Worm (Caenorhabditis elegans) whole organism, L1 larva: ENCODE measurements around the gene fig-1.

Experiments
- Y116A8C.19 ChIP-seq: sonication (generic microtip); optimal IDR thresholded peaks from 2 replicates; lab custom pipeline; 2016; ENCODE audit warnings: missing compliant biosample characterization, missing genetic modification characterization, borderline replicate concordance
- aly-2 ChIP-seq: fragments of 150-350 bp; optimal IDR thresholded peaks from 2 replicates; lab custom pipeline; 2014; ENCODE audit warnings: missing biosample characterization, missing genetic modification characterization
- ama-1 ChIP-seq: fragments of 150-350 bp; optimal IDR thresholded peaks from 2 replicates; lab custom pipeline; 2014
- blmp-1 ChIP-seq: fragments of 150-350 bp; optimal IDR thresholded peaks from 2 replicates; lab custom pipeline; 2014; ENCODE audit warnings: missing biosample characterization, missing genetic modification characterization
- ets-5 ChIP-seq: fragments of 200-800 bp; sonication (Bioruptor generic); IDR thresholded peaks from 2 replicates; pipeline ENCODE4 v1.3.6; 2022; ENCODE audit warnings: missing genetic modification characterization, missing compliant biosample characterization
- mep-1 ChIP-seq: fragments of 150-350 bp; optimal IDR thresholded peaks from 2 replicates; lab custom pipeline; 2014; ENCODE audit warnings: missing biosample characterization, missing genetic modification characterization
- nhr-28 ChIP-seq: fragments of 150-350 bp; optimal IDR thresholded peaks from 2 replicates; lab custom pipeline; 2014; ENCODE audit warnings: missing biosample characterization, missing genetic modification characterization
- nhr-77 ChIP-seq: fragments of 150-350 bp; optimal IDR thresholded peaks from 2 replicates; lab custom pipeline; 2014; ENCODE audit warnings: missing biosample characterization, missing genetic modification characterization
- pax-3 ChIP-seq: fragments of 200-800 bp; sonication (Bioruptor generic); optimal IDR thresholded peaks from 2 replicates; lab custom pipeline; 2018; ENCODE audit warnings: mild to moderate bottlenecking, missing genetic modification characterization, moderate library complexity, missing compliant biosample characterization
- unc-62 ChIP-seq: fragments of 150-350 bp; optimal IDR thresholded peaks from 2 replicates; lab custom pipeline; 2014; ENCODE audit warnings: missing biosample characterization, missing genetic modification reagents, missing genetic modification characterization

DNA sequence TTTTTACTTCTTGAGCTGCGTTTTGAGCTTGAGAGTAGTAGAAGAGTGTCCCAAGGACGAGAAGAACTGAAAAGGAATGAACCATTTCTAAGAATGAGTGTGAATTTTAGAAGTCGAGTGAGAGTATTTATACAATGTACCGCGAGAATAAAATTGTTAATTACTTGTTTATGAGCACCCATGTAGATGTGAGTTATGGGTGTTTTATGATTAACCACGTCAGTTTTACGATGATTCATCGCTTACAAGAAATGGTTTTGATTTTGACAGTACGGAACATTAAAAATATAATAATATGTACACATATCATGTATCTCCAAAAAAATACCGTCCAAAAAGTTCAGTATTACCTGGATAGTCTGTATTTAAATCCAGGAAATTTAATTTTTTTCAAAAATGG is 26.7 kb downstream of the fig-1 start, which contains the start of gene clec-221:
- TF ChIP-seq aly-2 (tag; lab: Kevin White, UChicago), result no peak
- TF ChIP-seq ets-5 (GFP tag; lab: Robert Waterston, UW), result no peak
- no peak for TF ChIP-seq pax-3 (tag; lab: Kevin White, UChicago)
- TF ChIP-seq Y116A8C.19 (tag; lab: Kevin White, UChicago), result no peak
- no peak for TF ChIP-seq mep-1 (tag; lab: Kevin White, UChicago)
- no peak for TF ChIP-seq blmp-1 (tag; lab: Kevin White, UChicago)
- TF ChIP-seq unc-62 (GFP tag; lab: Kevin White, UChicago), result no peak
- no peak for TF ChIP-seq ama-1 (lab: Kevin White, UChicago)
- TF ChIP-seq nhr-28 (tag; lab: Kevin White, UChicago), result no peak
- no peak for TF ChIP-seq nhr-77 (tag; lab: Kevin White, UChicago)
